Fruit fly (Drosophila melanogaster): ENCODE results near the gene CG34409.
A peak's percentile ranks its signal among the peaks of the same experiment; 100 is the strongest.

Gene CG34409

DNA sequence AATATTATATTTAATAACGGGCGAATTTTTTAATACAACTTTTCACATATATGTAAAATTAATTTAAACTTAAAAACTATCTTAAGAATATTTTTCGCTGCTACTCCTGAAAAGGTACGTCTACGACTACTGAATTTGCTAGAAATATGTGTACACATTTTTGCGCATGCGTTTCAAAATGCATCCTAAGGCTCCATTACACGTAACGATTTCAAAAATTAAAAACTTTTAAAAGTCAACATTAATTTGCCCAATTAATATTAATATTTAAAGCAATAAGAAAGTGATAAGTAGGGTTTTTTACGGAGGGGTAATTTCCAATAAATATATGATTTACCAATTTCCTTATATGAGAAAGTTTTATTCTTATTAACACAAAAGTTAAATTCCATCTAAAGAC, 15.4 kb downstream of the CG34409 start, which contains the start of gene FoxP:
FoxP (minus strand) TSS at position 89 of the 400 bp plus-strand sequence.
- TF ChIP-seq CG17801 (GFP tag; optimal IDR thresholded peaks at IDR 0.05; ENCODE audit: partially characterized antibody): no peak

DNA sequence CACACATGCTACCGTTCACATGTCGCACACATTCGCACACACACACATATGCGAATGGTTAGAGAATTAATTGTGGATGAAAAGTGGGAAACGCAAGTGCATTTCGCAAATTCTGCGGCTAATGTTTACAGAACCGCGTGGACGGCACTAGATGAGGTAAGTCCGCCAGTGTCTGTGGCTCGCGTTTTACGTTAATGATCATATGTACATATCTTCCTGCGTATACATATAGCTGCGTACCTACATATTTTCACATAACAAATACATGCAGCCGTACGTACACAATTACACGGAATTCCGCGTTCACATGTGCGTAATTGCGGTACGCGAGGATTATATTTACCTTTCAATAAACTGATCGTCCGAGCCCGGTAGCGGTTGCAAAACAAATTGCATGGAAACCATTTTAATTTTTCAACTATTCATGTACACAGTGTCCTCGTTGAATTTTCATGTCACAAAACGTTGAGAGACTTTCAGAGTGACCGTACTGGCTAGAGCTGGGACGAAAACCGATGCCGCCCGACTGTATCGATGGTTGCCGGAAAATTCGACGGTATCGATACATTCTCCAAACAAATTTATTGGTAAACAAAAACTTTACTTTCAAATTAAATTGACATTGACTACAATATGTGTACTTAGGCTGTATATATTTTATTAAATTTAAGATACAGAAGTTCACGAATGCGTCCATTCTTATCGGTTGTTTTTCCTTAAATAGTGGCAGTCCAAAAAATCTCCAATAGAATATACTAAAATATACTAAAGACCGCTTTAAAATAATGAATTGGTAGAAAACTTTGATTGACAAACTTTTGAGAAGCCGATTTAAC, 20.8 kb downstream of the CG34409 start, which contains the start of gene hyd:
hyd (minus strand) TSS at position 495 of the 836 bp plus-strand sequence.
- TF ChIP-seq CG17801 (GFP tag; optimal IDR thresholded peaks at IDR 0.05; ENCODE audit: partially characterized antibody): no peak

DNA sequence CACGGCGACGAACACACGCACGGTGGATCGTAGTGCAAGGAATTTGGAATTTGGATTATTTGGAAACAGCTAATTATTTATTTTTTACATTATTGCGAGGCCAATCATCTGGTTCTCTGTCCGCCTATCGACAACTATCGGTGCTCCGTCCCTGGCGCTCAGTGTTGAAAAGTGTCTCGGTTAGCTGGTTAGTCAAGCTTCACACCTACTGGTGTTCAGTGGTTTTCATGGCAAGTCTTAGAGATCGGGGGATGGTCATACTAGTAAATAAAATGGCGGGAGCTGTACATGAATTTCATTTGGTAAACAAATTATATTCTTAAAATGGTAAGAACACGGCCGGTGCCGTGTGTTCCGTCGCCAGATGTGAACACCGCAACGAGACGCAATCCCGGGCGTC, 35.3 kb downstream of the CG34409 start, which contains the start of the genes trbd and dmt:
trbd (minus strand) TSS at position 152 of the 400 bp plus-strand sequence.
dmt (plus strand) TSS at position 257 of the 400 bp plus-strand sequence.
- no peak for TF ChIP-seq CG17801 (GFP tag; optimal IDR thresholded peaks at IDR 0.05; ENCODE audit: partially characterized antibody)

DNA sequence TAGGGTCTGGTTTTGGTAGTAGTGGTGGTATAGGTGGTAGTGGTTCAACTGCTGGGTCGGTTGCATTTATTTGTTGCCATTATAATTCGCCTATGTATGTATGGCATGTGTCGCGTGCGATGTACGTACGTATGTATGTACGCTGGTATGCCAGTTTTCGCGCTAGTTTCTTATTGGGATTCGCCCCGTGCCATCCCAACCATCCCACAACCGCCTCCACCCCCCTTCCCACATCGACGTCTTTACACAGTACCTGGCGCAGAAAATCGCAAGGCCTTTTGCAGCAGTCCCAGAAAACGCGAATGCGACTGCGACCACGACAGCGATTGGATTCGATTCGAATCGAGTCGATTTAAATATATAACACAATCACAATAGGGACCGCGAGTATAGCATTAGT, 35.9 kb downstream of the CG34409 start:
- TF ChIP-seq CG17801 (GFP tag; optimal IDR thresholded peaks at IDR 0.05; ENCODE audit: partially characterized antibody): no peak

DNA sequence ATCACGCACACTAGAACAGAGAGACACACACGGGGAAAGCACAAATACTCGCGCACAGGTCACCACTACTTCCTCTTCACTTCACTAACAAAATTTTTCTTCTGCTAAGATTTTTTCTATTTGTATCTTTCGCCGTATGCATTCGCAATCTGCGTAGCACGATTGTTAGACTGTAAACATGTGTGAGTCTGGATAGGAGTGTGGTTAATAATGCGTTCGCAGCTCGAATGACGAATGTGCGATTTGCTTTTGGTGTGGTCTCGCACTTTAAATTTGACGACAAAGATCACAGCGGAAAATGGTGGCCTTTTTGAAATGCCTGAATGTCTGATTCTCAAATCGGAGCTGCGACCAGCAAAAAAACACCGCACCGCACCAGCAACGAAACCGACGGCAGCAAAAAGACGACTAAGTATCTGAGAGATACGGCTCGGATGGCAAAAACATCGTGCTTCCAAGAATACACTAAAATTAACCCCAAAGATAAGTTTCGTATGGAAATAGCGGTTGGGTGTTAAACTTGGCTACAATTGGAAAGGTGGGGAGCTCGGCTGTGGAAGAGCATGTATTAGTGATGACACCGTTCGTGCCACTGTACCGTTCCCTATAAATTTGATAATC, 41.0 kb downstream of the CG34409 start, which contains the start of gene Unc-115a:
Unc-115a (minus strand) TSS at position 410 of the 621 bp plus-strand sequence.
- TF ChIP-seq CG17801 (GFP tag; optimal IDR thresholded peaks at IDR 0.05; ENCODE audit: partially characterized antibody): peak; percentile 55

DNA sequence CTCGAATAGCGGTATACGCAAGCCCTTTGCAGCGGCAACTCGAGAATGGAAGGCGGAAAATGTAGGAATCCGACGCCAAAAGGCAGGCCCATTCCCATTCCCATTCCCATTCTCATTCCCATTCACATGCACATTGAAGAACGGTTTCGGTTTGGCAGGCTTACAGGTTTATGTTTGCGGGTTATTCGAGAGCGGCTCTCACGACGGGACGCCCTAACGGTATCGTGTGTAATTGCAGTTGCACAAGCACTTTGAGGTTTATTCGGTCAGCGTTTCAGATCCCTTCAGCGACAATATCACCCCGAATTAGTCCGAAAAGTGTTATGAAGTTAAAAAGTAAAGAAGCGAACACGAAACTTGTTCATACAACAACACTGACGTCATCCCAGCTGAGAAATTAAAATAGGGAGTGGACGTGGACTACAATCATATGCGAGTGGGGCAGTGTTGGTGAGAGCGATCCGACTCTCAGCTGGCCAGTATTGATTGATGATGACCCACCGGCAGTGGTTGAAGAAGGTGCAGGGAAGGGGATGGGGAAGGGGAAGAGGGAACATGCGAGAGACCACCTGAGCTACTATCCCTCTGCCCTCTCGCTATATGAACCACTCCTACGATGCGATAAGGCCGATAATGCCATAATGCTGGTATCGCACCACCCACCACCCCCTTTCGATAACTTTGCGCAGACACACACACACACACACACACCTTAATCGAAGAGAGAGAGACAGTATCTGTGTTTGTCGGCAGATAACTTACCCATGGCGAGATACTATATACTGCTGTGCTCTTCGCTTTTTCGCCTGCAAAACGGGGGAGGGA, 41.8 kb downstream of the CG34409 start:
- no peak for TF ChIP-seq CG17801 (GFP tag; optimal IDR thresholded peaks at IDR 0.05; ENCODE audit: partially characterized antibody)

DNA sequence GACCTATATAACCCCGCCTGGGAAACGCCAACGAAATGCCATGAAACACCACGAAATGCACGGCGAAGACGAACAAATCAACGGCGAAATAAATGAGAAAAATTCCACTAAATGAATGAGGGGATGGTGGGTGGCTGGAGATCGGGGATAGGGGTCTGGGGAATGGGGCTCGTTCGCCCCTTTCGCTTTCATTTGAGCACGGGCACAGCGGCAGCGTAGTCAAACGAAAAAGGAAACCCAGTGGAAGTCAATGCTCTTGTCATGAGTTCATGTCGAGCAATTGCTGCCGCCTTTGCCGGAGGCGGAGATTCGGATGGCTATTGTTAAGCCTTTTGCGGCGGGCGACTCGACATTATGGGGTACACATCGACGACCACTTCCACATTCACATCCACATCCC, 42.9 kb downstream of the CG34409 start:
- TF ChIP-seq CG17801 (GFP tag; optimal IDR thresholded peaks at IDR 0.05; ENCODE audit: partially characterized antibody): no peak

DNA sequence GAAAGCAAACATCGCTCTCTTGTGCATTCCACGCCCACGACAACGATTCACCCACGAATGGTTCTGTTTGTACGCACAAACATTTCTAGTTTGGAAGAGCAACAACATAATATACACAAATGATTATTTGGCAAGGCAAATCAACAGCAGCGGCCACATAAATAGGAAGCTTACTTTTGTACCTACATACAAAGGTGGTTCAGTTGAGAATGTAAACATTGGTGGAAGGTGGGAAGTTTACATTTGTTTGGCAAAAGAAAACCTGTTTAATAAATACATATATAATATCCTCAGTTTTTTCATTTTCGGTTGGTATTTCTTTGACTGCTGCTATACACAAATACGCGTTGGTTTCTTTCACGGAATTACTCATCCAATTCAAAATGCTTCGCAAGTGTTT, 43.6 kb downstream of the CG34409 start:
- peak; percentile 72 for TF ChIP-seq CG17801 (GFP tag; optimal IDR thresholded peaks at IDR 0.05; ENCODE audit: partially characterized antibody)

DNA sequence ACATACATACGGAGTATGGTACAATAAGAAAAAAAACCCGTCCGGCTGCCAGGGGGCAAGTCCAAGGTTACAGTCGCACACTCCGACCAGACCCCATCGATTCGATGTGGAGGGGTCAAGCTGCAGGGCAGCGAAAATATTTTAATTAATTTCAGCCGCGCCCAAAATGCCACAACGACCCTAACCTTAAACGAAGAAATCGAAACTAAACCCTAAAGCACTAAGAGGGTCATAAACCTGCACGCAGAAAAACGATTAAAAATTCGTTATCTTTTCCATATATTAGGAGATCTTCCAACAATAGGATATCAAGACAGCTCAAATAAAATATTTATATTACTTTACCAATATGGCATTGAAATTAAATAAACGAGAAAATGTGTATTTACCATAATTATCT, 44.3 kb downstream of the CG34409 start:
- no peak for TF ChIP-seq CG17801 (GFP tag; optimal IDR thresholded peaks at IDR 0.05; ENCODE audit: partially characterized antibody)

DNA sequence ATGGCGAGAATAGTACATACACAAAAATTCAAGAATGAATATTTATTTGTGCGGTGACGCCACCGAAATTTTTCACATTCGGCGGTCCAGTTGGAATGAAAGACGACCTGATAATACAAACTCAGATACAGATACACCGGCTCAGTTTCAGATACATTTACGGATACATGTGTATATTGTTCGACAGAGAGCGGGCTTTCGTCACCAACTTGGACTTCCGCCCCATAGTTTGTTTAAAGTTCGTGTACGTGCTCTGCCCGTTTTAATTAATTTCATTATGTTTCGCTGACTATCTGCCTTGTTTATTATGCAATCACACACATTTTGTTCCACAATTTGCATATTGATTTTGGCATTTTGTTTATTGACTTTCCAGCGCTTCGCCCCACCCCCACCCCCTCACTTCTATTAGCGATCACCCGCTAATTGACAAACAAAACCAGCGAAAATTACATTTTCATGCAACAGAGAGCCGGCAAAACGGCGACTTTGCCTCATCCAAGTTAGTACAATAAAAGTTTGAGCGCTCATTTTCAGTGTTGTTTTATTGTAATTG, 44.9 kb downstream of the CG34409 start:
- TF ChIP-seq CG17801 (GFP tag; optimal IDR thresholded peaks at IDR 0.05; ENCODE audit: partially characterized antibody): no peak

DNA sequence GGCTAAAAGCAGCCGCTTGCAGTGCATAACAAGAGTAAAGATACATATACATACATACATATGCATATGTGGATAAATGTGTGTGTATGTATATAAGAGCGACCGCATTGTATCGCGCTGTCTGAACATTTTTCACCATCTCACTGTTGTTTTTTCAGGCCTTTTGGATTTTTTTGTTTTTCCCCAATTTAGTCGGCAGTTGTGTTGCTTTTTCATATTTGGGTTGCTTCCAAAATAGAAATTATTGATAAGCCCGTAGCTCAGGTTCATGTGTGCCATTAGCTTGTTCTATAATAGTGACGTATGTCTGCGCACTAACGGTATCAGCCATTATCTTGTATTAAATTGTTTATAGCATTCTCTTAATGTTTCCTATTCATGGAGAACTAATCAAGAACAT, 45.7 kb downstream of the CG34409 start:
- TF ChIP-seq CG17801 (GFP tag; optimal IDR thresholded peaks at IDR 0.05; ENCODE audit: partially characterized antibody): no peak

DNA sequence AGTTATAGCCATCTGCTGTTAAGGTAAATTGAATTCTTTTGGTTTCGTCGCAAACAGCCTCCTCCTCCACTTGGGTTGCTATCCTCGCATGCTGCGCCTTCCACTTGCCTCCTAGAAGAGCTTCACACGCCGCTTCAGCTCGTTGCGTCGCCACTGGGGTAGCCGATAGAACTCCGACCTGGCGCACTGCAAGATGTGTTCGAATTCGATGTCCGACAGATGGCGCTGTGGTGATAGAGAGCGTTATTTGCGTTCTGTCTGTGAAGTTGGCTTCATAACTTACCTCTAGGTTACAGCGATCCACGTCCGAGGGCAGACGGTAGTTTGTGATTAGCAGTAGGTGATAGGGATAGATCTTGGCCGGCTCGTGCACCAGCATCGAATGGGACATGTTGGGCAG, 51.2 kb downstream of the CG34409 start:
- TF ChIP-seq CG17801 (GFP tag; optimal IDR thresholded peaks at IDR 0.05; ENCODE audit: partially characterized antibody): no peak
